Worm (Caenorhabditis elegans): ENCODE data around the gene F14F9.2.

DNA sequence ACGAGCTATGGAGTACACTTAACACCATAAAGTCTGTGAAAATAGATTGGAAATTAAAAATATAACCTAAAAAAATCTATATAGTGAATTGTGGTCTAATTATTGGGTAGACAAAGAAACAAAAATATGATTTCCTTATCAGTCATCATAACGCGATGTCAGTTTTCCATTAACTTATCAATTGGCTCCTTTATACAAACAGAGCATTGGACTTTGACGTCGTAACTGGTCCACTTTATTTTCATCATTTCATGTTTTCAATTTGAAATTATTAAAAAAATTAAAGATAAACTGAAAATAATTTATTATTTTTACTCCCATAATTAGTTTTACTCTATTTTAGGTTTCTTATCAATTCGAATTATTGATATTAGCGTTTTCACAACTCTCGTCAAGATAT, 33.4 kb downstream of the F14F9.2 start:
- TF ChIP-seq ztf-16 (tag; optimal IDR thresholded peaks at IDR 0.05) (no peak), fkh-10 (GFP tag; optimal IDR thresholded peaks at IDR 0.05) (no peak), ceh-31 (tag; optimal IDR thresholded peaks at IDR 0.05) (no peak), elt-2 (tag; optimal IDR thresholded peaks at IDR 0.05) (peak; percentile 60), nhr-11 (tag; optimal IDR thresholded peaks at IDR 0.05) (no peak)
